Worm (Caenorhabditis elegans): ENCODE results near the gene fbxc-12.

Gene fbxc-12

DNA sequence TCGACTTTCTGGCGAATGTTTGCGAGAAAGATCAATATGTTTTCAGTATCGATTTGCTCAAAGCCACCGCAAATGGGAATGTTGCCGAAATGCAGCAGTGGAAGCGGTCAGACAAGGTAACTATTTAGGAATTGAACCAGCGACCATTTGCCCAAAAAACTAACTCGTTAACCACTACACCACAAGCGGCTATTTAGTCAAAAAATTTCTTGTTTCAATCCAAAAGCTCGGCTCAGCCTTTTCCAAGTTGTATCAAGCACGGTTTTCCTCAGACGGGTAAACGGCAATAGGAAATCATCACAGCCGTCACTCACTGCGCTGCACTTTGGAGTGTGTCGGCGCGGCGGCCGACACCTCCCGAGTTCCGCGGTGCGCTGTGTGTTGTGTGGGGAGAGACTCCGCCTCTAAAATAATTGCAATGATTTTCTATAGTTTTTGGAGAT is 38.2 kb upstream of the fbxc-12 start (continued):
- peak; percentile 8 for TF ChIP-seq peb-1 (tag; optimal IDR thresholded peaks at IDR 0.05)
- no peak for TF ChIP-seq sem-4 (tag; optimal IDR thresholded peaks at IDR 0.05)
- peak; percentile 80 for TF ChIP-seq nhr-21 (tag; optimal IDR thresholded peaks at IDR 0.05)
- no peak for TF ChIP-seq dmd-4 (tag; optimal IDR thresholded peaks at IDR 0.05)
- TF ChIP-seq nhr-23 (tag; optimal IDR thresholded peaks at IDR 0.05): no peak
- TF ChIP-seq elt-1 (tag; optimal IDR thresholded peaks at IDR 0.05): no peak
- TF ChIP-seq ceh-16 (tag; optimal IDR thresholded peaks at IDR 0.05): no peak
- TF ChIP-seq nhr-10 (tag; optimal IDR thresholded peaks at IDR 0.05): no peak
- TF ChIP-seq nhr-129 (tag; optimal IDR thresholded peaks at IDR 0.05): peak; percentile 81
- TF ChIP-seq skn-1 (tag; optimal IDR thresholded peaks at IDR 0.05): no peak
- no peak for TF ChIP-seq Y55F3AM.14 (GFP tag; optimal IDR thresholded peaks at IDR 0.05)
- no peak for TF ChIP-seq mab-5 (tag; optimal IDR thresholded peaks at IDR 0.05)
- no peak for TF ChIP-seq nhr-237 (tag; optimal IDR thresholded peaks at IDR 0.05)
- no peak for TF ChIP-seq aly-2 (tag; optimal IDR thresholded peaks at IDR 0.05)
- TF ChIP-seq sma-3 (GFP tag; optimal IDR thresholded peaks at IDR 0.05): peak; percentile 89
- TF ChIP-seq mbf-1 (tag; optimal IDR thresholded peaks at IDR 0.05): no peak
- no peak for TF ChIP-seq nhr-77 (tag; optimal IDR thresholded peaks at IDR 0.05)

DNA sequence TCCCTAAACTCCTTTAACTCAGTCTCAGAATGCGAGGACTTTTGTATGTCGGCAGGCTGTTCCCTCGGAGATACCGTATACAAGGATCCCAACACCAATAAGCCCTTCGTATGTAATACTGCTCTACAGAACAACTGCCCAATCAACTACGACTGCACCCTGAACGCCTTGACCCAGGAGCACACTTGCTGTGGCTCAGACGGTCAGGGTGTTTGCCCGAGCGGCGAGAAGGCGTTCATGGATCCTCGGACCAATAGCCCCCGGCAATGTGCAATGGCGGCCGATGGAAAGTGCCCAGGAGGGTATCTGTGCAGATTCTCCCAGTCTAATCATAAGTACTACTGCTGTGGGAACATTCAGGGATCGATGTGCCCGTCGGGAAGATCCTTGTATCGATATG is 36.3 kb upstream of the fbxc-12 start:
- TF ChIP-seq lin-39 (tag; optimal IDR thresholded peaks at IDR 0.05) (no peak), fos-1 (tag; optimal IDR thresholded peaks at IDR 0.05) (no peak), skn-1 (tag; optimal IDR thresholded peaks at IDR 0.05) (no peak), nhr-129 (tag; optimal IDR thresholded peaks at IDR 0.05) (no peak), ZK546.5 (tag; optimal IDR thresholded peaks at IDR 0.05) (no peak), nhr-237 (tag; optimal IDR thresholded peaks at IDR 0.05) (no peak), nhr-11 (tag; optimal IDR thresholded peaks at IDR 0.05) (no peak), nhr-6 (tag; optimal IDR thresholded peaks at IDR 0.05) (no peak), sma-9 (GFP tag; optimal IDR thresholded peaks at IDR 0.05) (no peak), sma-9 (tag; optimal IDR thresholded peaks at IDR 0.05) (no peak), nhr-77 (tag; optimal IDR thresholded peaks at IDR 0.05) (no peak), ztf-11 (tag; optimal IDR thresholded peaks at IDR 0.05) (no peak), blmp-1 (tag; optimal IDR thresholded peaks at IDR 0.05; ENCODE audit: insufficient read depth) (no peak), ztf-4 (tag; optimal IDR thresholded peaks at IDR 0.05) (no peak)

DNA sequence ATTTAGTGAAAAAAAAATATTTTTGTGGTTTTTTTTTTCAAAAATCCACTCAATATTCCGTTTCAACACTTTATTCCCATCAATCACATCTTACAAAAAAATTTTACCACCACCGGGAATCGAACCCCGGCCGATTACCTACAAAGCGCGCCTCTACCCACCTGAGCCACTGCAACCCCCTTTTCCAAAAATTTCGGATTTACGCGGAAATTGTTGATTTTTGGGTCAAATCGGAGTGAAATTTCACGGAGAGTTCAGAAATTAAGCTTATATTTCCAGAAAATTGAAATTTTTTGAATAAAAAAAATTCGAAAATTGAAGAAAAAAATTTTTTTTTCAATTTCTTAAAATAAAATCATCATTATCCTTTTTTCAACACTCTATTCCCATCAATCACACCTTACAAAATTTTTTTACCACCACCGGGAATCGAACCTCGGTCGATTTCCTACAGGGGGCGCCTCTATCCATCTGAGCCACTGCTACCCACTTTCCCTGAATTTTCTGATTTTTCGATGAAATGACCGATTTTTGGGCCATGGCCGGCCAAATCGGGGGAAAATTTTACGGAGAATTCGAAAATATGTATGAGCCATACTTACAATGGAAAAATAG is 31.8 kb upstream of the fbxc-12 start:
- TF ChIP-seq peb-1 (tag; optimal IDR thresholded peaks at IDR 0.05) (no peak), Y55F3AM.14 (GFP tag; optimal IDR thresholded peaks at IDR 0.05) (no peak)

DNA sequence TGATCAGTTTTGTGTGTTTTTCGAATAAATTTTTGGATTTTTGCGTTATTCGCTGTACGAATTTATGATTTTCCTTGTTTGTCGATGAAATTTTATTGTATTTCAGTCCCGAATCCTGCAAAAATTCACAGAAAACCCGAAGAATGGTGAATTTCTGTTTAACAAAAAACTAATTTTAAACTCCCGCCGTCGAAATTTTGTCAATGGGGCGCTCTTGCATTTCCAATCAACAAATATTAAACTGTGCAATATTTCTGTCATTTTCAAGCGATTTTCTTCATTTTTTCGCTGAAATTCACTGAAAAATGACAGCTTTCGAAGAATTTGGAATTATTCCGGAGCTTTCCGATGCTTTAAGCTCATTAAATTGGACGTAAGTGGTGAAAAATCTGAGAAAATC is 30.4 kb upstream of the fbxc-12 start, which contains the start of gene Y55F3BR.1:
Gene Y55F3BR.1 (plus strand): TSS at position 115 of the 400 bp plus-strand sequence.
- no peak for TF ChIP-seq ZK546.5 (tag; optimal IDR thresholded peaks at IDR 0.05)
- no peak for TF ChIP-seq ztf-1 (GFP tag; conservative IDR thresholded peaks at IDR 0.05)
- peak; percentile 81 for TF ChIP-seq unc-55 (GFP tag; optimal IDR thresholded peaks at IDR 0.05)
- TF ChIP-seq elt-3 (tag; optimal IDR thresholded peaks at IDR 0.05): no peak
- peak; percentile 63 for TF ChIP-seq C34F6.9 (tag; optimal IDR thresholded peaks at IDR 0.05)
- TF ChIP-seq mdl-1 (tag; optimal IDR thresholded peaks at IDR 0.05): no peak
- peak; percentile 98 for TF ChIP-seq gmeb-1 (tag; optimal IDR thresholded peaks at IDR 0.05)
- no peak for TF ChIP-seq nhr-237 (tag; optimal IDR thresholded peaks at IDR 0.05)
- TF ChIP-seq sem-4 (tag; optimal IDR thresholded peaks at IDR 0.05): no peak
- TF ChIP-seq lin-13 (GFP tag; optimal IDR thresholded peaks at IDR 0.05): peak; percentile 51
- no peak for TF ChIP-seq Y55F3AM.14 (GFP tag; optimal IDR thresholded peaks at IDR 0.05)
- TF ChIP-seq crh-2 (tag; optimal IDR thresholded peaks at IDR 0.05): peak; percentile 58
- peak; percentile 38 for TF ChIP-seq sma-3 (GFP tag; optimal IDR thresholded peaks at IDR 0.05)
- TF ChIP-seq ceh-16 (tag; optimal IDR thresholded peaks at IDR 0.05): no peak
- no peak for TF ChIP-seq peb-1 (tag; optimal IDR thresholded peaks at IDR 0.05)
- TF ChIP-seq dmd-4 (tag; optimal IDR thresholded peaks at IDR 0.05): no peak
- TF ChIP-seq nhr-77 (tag; optimal IDR thresholded peaks at IDR 0.05): peak; percentile 23
- TF ChIP-seq zag-1 (tag; optimal IDR thresholded peaks at IDR 0.05): no peak
- TF ChIP-seq ama-1 (optimal IDR thresholded peaks at IDR 0.05): no peak
- TF ChIP-seq lin-39 (tag; optimal IDR thresholded peaks at IDR 0.05): no peak
- peak; percentile 46 for TF ChIP-seq nhr-129 (tag; optimal IDR thresholded peaks at IDR 0.05)
- peak; percentile 30 for TF ChIP-seq nhr-25 (tag; optimal IDR thresholded peaks at IDR 0.05)
- TF ChIP-seq ztf-4 (tag; optimal IDR thresholded peaks at IDR 0.05): no peak
- peak; percentile 48 to 82 for TF ChIP-seq lsy-2 (tag; optimal IDR thresholded peaks at IDR 0.05)
- no peak for TF ChIP-seq lin-11 (tag; optimal IDR thresholded peaks at IDR 0.05)
- no peak for TF ChIP-seq R02D3.7 (tag; optimal IDR thresholded peaks at IDR 0.05)
- TF ChIP-seq mbf-1 (tag; optimal IDR thresholded peaks at IDR 0.05): no peak
- no peak for TF ChIP-seq nhr-12 (tag; optimal IDR thresholded peaks at IDR 0.05)
- no peak for TF ChIP-seq nhr-23 (tag; optimal IDR thresholded peaks at IDR 0.05)
- TF ChIP-seq blmp-1 (tag; optimal IDR thresholded peaks at IDR 0.05; ENCODE audit: insufficient read depth): no peak
- TF ChIP-seq fos-1 (tag; optimal IDR thresholded peaks at IDR 0.05): no peak
- TF ChIP-seq snpc-4 (tag; optimal IDR thresholded peaks at IDR 0.05): peak; percentile 74

All from whole organism, L2 larva.